Worm (Caenorhabditis elegans) whole organism, midembryonic: ENCODE measurements around the gene aakg-3.

Experiments used
- T22C8.4 ChIP-seq: fragments of 200-800 bp; sonication (Bioruptor generic); IDR thresholded peaks from 2 replicates; pipeline ENCODE4 v1.3.6; 2022; ENCODE audit warnings: missing genetic modification characterization, missing compliant biosample characterization
- cog-1 ChIP-seq: sonication (generic microtip); optimal IDR thresholded peaks from 2 replicates; lab custom pipeline; 2016; ENCODE audit warnings: missing genetic modification characterization, missing compliant biosample characterization
- flt-1 ChIP-seq: fragments of 200-800 bp; sonication (Bioruptor generic); IDR thresholded peaks from 2 replicates; pipeline ENCODE4 v1.3.6; 2022; ENCODE audit warnings: missing genetic modification characterization, missing compliant biosample characterization
- klf-2 ChIP-seq: fragments of 200-800 bp; sonication (Bioruptor generic); conservative IDR thresholded peaks from 2 replicates; pipeline ENCODE4 v1.3.6; 2022; ENCODE audit warnings: missing genetic modification reagents, missing genetic modification characterization, missing compliant biosample characterization
- med-1 ChIP-seq: sonication (generic microtip); optimal IDR thresholded peaks from 2 replicates; lab custom pipeline; 2017; ENCODE audit warnings: missing genetic modification characterization, mild to moderate bottlenecking, missing compliant biosample characterization, antibody characterized with exemption, missing genetic modification reagents; ENCODE audit not compliant: insufficient read depth
- ref-1 ChIP-seq: fragments of 200-800 bp; sonication (Bioruptor generic); conservative IDR thresholded peaks from 2 replicates; pipeline ENCODE4 v1.3.6; 2022; ENCODE audit warnings: missing genetic modification reagents, missing genetic modification characterization, missing compliant biosample characterization
- tab-1 ChIP-seq: fragments of 200-800 bp; sonication (Bioruptor generic); IDR thresholded peaks from 2 replicates; pipeline ENCODE4 v1.3.6; 2022; ENCODE audit warnings: missing genetic modification characterization, missing compliant biosample characterization
- ztf-23 ChIP-seq: fragments of 200-800 bp; sonication (Bioruptor generic); IDR thresholded peaks from 2 replicates; pipeline ENCODE4 v1.3.6; 2022; ENCODE audit warnings: missing genetic modification reagents, missing genetic modification characterization, missing compliant biosample characterization
- ztf-29 ChIP-seq: fragments of 200-800 bp; sonication (Bioruptor generic); IDR thresholded peaks from 2 replicates; pipeline ENCODE4 v1.3.6; 2022; ENCODE audit warnings: missing genetic modification reagents, missing genetic modification characterization, missing compliant biosample characterization

The aakg-3 gene

ce11 chrX:2946508-2947005 is 29.7 kb upstream of the aakg-3 start, which contains the start of the genes Y41G9A.10 and Y41G9A.5:
Gene Y41G9A.10, minus strand, starts transcription at chrX:2946558.
Gene Y41G9A.5, plus strand, starts transcription at chrX:2946667.
- TF ChIP-seq med-1 (GFP tag; lab: Kevin White, UChicago) (no peak), flt-1 (GFP tag; lab: Robert Waterston, UW) (no peak), tab-1 (GFP tag; lab: Robert Waterston, UW) (no peak), ztf-23 (GFP tag; lab: Robert Waterston, UW) (no peak), cog-1 (no peak), ztf-29 (GFP tag; lab: Robert Waterston, UW) (no peak), klf-2 (GFP tag; lab: Robert Waterston, UW) (no peak), T22C8.4 (GFP tag; lab: Robert Waterston, UW) (no peak), ref-1 (GFP tag; lab: Robert Waterston, UW) (no peak)

ce11 chrX:2950234-2950633 is 26.0 kb upstream of the aakg-3 start:
- TF ChIP-seq cog-1: no peak
- no peak for TF ChIP-seq T22C8.4 (GFP tag; lab: Robert Waterston, UW)
- TF ChIP-seq med-1 (GFP tag; lab: Kevin White, UChicago): no peak
- TF ChIP-seq ref-1 (GFP tag; lab: Robert Waterston, UW): no peak
- TF ChIP-seq klf-2 (GFP tag; lab: Robert Waterston, UW): no peak
- TF ChIP-seq flt-1 (GFP tag; lab: Robert Waterston, UW): no peak
- no peak for TF ChIP-seq ztf-29 (GFP tag; lab: Robert Waterston, UW)
- no peak for TF ChIP-seq ztf-23 (GFP tag; lab: Robert Waterston, UW)
- TF ChIP-seq tab-1 (GFP tag; lab: Robert Waterston, UW): no peak

ce11 chrX:2953522-2954032 is 22.7 kb upstream of the aakg-3 start:
- TF ChIP-seq klf-2 (GFP tag; lab: Robert Waterston, UW) (no peak), ztf-29 (GFP tag; lab: Robert Waterston, UW) (no peak), flt-1 (GFP tag; lab: Robert Waterston, UW) (no peak), tab-1 (GFP tag; lab: Robert Waterston, UW) (no peak), T22C8.4 (GFP tag; lab: Robert Waterston, UW) (no peak)

- TF ChIP-seq ztf-23 (GFP tag; lab: Robert Waterston, UW) (no peak), med-1 (GFP tag; lab: Kevin White, UChicago) (no peak)
Measured at ce11 chrX:2955628-2956027, 20.6 kb upstream of the aakg-3 start.

- no peak for TF ChIP-seq ref-1 (GFP tag; lab: Robert Waterston, UW)
- TF ChIP-seq klf-2 (GFP tag; lab: Robert Waterston, UW): no peak
- TF ChIP-seq ztf-29 (GFP tag; lab: Robert Waterston, UW): no peak
- no peak for TF ChIP-seq ztf-23 (GFP tag; lab: Robert Waterston, UW)
Measured at ce11 chrX:2957446-2957985, 18.7 kb upstream of the aakg-3 start, which contains the start of gene gbb-1. Gene gbb-1, plus strand, starts transcription at chrX:2957935.

- TF ChIP-seq klf-2 (GFP tag; lab: Robert Waterston, UW) (no peak), flt-1 (GFP tag; lab: Robert Waterston, UW) (0 out of 2 replicates have a peak, but pooled peaks have one; percentile 15)
Measured at ce11 chrX:2960703-2961102, 15.5 kb upstream of the aakg-3 start.

ce11 chrX:2966252-2966651 is 10.0 kb upstream of the aakg-3 start:
- TF ChIP-seq klf-2 (GFP tag; lab: Robert Waterston, UW) (no peak), flt-1 (GFP tag; lab: Robert Waterston, UW) (no peak), ztf-23 (GFP tag; lab: Robert Waterston, UW) (no peak), ztf-29 (GFP tag; lab: Robert Waterston, UW) (no peak), cog-1 (no peak), T22C8.4 (GFP tag; lab: Robert Waterston, UW) (no peak), tab-1 (GFP tag; lab: Robert Waterston, UW) (no peak), ref-1 (GFP tag; lab: Robert Waterston, UW) (no peak), med-1 (GFP tag; lab: Kevin White, UChicago) (no peak)

ce11 chrX:2969447-2969989 is 6.7 kb upstream of the aakg-3 start:
- TF ChIP-seq T22C8.4 (GFP tag; lab: Robert Waterston, UW) (no peak), ztf-23 (GFP tag; lab: Robert Waterston, UW) (no peak), med-1 (GFP tag; lab: Kevin White, UChicago) (no peak), ref-1 (GFP tag; lab: Robert Waterston, UW) (no peak), cog-1 (no peak), tab-1 (GFP tag; lab: Robert Waterston, UW) (no peak), flt-1 (GFP tag; lab: Robert Waterston, UW) (no peak), ztf-29 (GFP tag; lab: Robert Waterston, UW) (no peak), klf-2 (GFP tag; lab: Robert Waterston, UW) (no peak)

ce11 chrX:2970212-2970611 is 6.0 kb upstream of the aakg-3 start:
- TF ChIP-seq klf-2 (GFP tag; lab: Robert Waterston, UW) (no peak), ref-1 (GFP tag; lab: Robert Waterston, UW) (no peak), cog-1 (no peak), ztf-23 (GFP tag; lab: Robert Waterston, UW) (no peak), T22C8.4 (GFP tag; lab: Robert Waterston, UW) (no peak), tab-1 (GFP tag; lab: Robert Waterston, UW) (no peak), flt-1 (GFP tag; lab: Robert Waterston, UW) (no peak), med-1 (GFP tag; lab: Kevin White, UChicago) (no peak), ztf-29 (GFP tag; lab: Robert Waterston, UW) (no peak)
